Worm (Caenorhabditis elegans) whole organism, late embryonic: ENCODE measurements around the gene rbm-17.

Experiments
- C08G9.2 ChIP-seq: sonication (generic microtip); optimal IDR thresholded peaks from 2 replicates; lab custom pipeline; 2016; ENCODE audit warnings: mild to moderate bottlenecking, missing genetic modification characterization, moderate library complexity, missing compliant biosample characterization
- C38D4.7 ChIP-seq: fragments of 200-800 bp; sonication (Bioruptor generic); optimal IDR thresholded peaks from 2 replicates; lab custom pipeline; 2018; ENCODE audit warnings: mild to moderate bottlenecking, missing genetic modification characterization, moderate library complexity, missing compliant biosample characterization
- F13H6.1 ChIP-seq: sonication (generic microtip); optimal IDR thresholded peaks from 2 replicates; lab custom pipeline; 2016; ENCODE audit warnings: missing genetic modification characterization, missing compliant biosample characterization
- K02D7.2 ChIP-seq: sonication (generic microtip); optimal IDR thresholded peaks from 2 replicates; lab custom pipeline; 2017; ENCODE audit warnings: mild to moderate bottlenecking, missing genetic modification characterization, missing compliant biosample characterization
- T23F11.4 ChIP-seq: fragments of 200-800 bp; sonication (Bioruptor generic); optimal IDR thresholded peaks from 2 replicates; lab custom pipeline; 2018; ENCODE audit warnings: mild to moderate bottlenecking, missing genetic modification characterization, missing compliant biosample characterization
- ceh-14 ChIP-seq: sonication (generic microtip); optimal IDR thresholded peaks from 2 replicates; lab custom pipeline; 2016; ENCODE audit warnings: missing genotype, missing genetic modification characterization, missing compliant biosample characterization
- ceh-18 ChIP-seq: sonication (generic microtip); optimal IDR thresholded peaks from 2 replicates; lab custom pipeline; 2016; ENCODE audit warnings: missing genetic modification characterization, missing compliant biosample characterization
- ceh-19 ChIP-seq: fragments of 200-800 bp; sonication (Bioruptor generic); optimal IDR thresholded peaks from 2 replicates; lab custom pipeline; 2018; ENCODE audit warnings: mild to moderate bottlenecking, missing genetic modification characterization, missing compliant biosample characterization
- ceh-2 ChIP-seq: sonication (generic microtip); optimal IDR thresholded peaks from 2 replicates; lab custom pipeline; 2016; ENCODE audit warnings: missing genotype, missing genetic modification characterization, missing compliant biosample characterization
- ceh-22 ChIP-seq: sonication (generic microtip); optimal IDR thresholded peaks from 2 replicates; lab custom pipeline; 2017; ENCODE audit warnings: missing biosample characterization, missing genetic modification characterization
- ceh-48 ChIP-seq: sonication (generic microtip); optimal IDR thresholded peaks from 2 replicates; lab custom pipeline; 2016; ENCODE audit warnings: missing genetic modification characterization, inconsistent platforms, missing compliant biosample characterization
- che-1 ChIP-seq: sonication (generic microtip); optimal IDR thresholded peaks from 2 replicates; lab custom pipeline; 2016; ENCODE audit warnings: mild to moderate bottlenecking, missing genetic modification characterization, missing compliant biosample characterization
- dve-1 ChIP-seq: sonication (generic microtip); optimal IDR thresholded peaks from 2 replicates; lab custom pipeline; 2017; ENCODE audit warnings: antibody characterized with exemption, mild to moderate bottlenecking, missing genetic modification characterization, missing compliant biosample characterization
- elt-2 ChIP-seq: sonication (generic microtip); optimal IDR thresholded peaks from 2 replicates; lab custom pipeline; 2016; ENCODE audit warnings: missing genetic modification reagents, missing genetic modification characterization, missing compliant biosample characterization
- ets-4 ChIP-seq: sonication (generic microtip); optimal IDR thresholded peaks from 2 replicates; lab custom pipeline; 2016; ENCODE audit warnings: missing genetic modification characterization, missing compliant biosample characterization
- eyg-1 ChIP-seq: sonication (generic microtip); optimal IDR thresholded peaks from 2 replicates; lab custom pipeline; 2016; ENCODE audit warnings: missing genotype, missing genetic modification characterization, missing compliant biosample characterization
- gmeb-2 ChIP-seq: sonication (generic microtip); optimal IDR thresholded peaks from 2 replicates; lab custom pipeline; 2016; ENCODE audit warnings: missing genetic modification characterization, inconsistent platforms, missing compliant biosample characterization
- hlh-13 ChIP-seq: fragments of 200-800 bp; sonication (Bioruptor generic); optimal IDR thresholded peaks from 2 replicates; lab custom pipeline; 2018; ENCODE audit warnings: mild to moderate bottlenecking, missing genetic modification characterization, missing compliant biosample characterization
- mec-3 ChIP-seq: sonication (generic microtip); optimal IDR thresholded peaks from 2 replicates; lab custom pipeline; 2016; ENCODE audit warnings: borderline replicate concordance, missing genetic modification characterization, missing compliant biosample characterization
- odd-2 ChIP-seq: sonication (generic microtip); optimal IDR thresholded peaks from 2 replicates; lab custom pipeline; 2017; ENCODE audit warnings: antibody characterized with exemption, mild to moderate bottlenecking, missing genetic modification characterization, missing compliant biosample characterization
- pag-3 ChIP-seq: sonication (generic microtip); optimal IDR thresholded peaks from 2 replicates; lab custom pipeline; 2016; ENCODE audit warnings: missing compliant biosample characterization, missing genetic modification characterization, borderline replicate concordance
- pha-4 ChIP-seq: fragments of 150-350 bp; optimal IDR thresholded peaks from 2 replicates; lab custom pipeline; 2018; ENCODE audit warnings: missing biosample characterization, missing genetic modification reagents, missing genetic modification characterization
- pros-1 ChIP-seq: fragments of 150-350 bp; optimal IDR thresholded peaks from 2 replicates; lab custom pipeline; 2014; ENCODE audit warnings: missing biosample characterization, missing genetic modification reagents, missing genetic modification characterization
- rnt-1 ChIP-seq: sonication (generic microtip); optimal IDR thresholded peaks from 2 replicates; lab custom pipeline; 2016; ENCODE audit warnings: missing genetic modification characterization, missing compliant biosample characterization
- sox-2 ChIP-seq: fragments of 200-800 bp; sonication (Bioruptor generic); IDR thresholded peaks from 2 replicates; pipeline ENCODE4 v1.3.6; 2022; ENCODE audit warnings: missing genetic modification reagents, missing genetic modification characterization, missing compliant biosample characterization
- syd-9 ChIP-seq: sonication (generic microtip); optimal IDR thresholded peaks from 2 replicates; lab custom pipeline; 2016; ENCODE audit warnings: mild to moderate bottlenecking, missing genetic modification characterization, moderate library complexity, missing compliant biosample characterization
- tbx-2 ChIP-seq: sonication (generic microtip); optimal IDR thresholded peaks from 2 replicates; lab custom pipeline; 2016; ENCODE audit warnings: missing genetic modification characterization, missing compliant biosample characterization
- tbx-7 ChIP-seq: sonication (generic microtip); optimal IDR thresholded peaks from 2 replicates; lab custom pipeline; 2016; ENCODE audit warnings: missing genotype, missing genetic modification characterization, missing compliant biosample characterization
- unc-3 ChIP-seq, 2 experiments: fragments of 200-800 bp in 1 of 2; sonication (Bioruptor generic) in 1 of 2; sonication (generic microtip) in 1 of 2; conservative IDR thresholded peaks in 1 of 2; optimal IDR thresholded peaks in 1 of 2; 2 replicates each; pipeline versions ENCODE4 v1.3.6 to Lab custom; 2016 to 2022; ENCODE audit warnings: missing compliant biosample characterization in 2 of 2, missing genetic modification characterization in 2 of 2, missing genetic modification reagents in 1 of 2
- ztf-16 ChIP-seq: sonication (generic microtip); optimal IDR thresholded peaks from 2 replicates; lab custom pipeline; 2017; ENCODE audit warnings: missing genetic modification characterization, missing compliant biosample characterization

rbm-17 gene

ce11 chrIV:11676054-11676453 lies 37.9 kb downstream of the rbm-17 start, which contains the start of gene inx-9:
TSS of gene inx-9 (plus strand) at chrIV:11676354.
- TF ChIP-seq rnt-1 (tag; lab: Kevin White, UChicago) (no peak), ets-4 (tag; lab: Kevin White, UChicago) (no peak), gmeb-2 (tag; lab: Kevin White, UChicago) (no peak), tbx-2 (tag; lab: Kevin White, UChicago) (no peak), mec-3 (no peak), sox-2 (GFP tag; lab: Robert Waterston, UW) (no peak), ceh-19 (GFP tag; lab: Kevin White, UChicago) (no peak), tbx-7 (no peak), odd-2 (tag; lab: Kevin White, UChicago) (no peak), ztf-16 (tag; lab: Kevin White, UChicago) (no peak), syd-9 (no peak), eyg-1 (tag; lab: Kevin White, UChicago) (no peak), ceh-14 (tag; lab: Kevin White, UChicago) (no peak), T23F11.4 (GFP tag; lab: Kevin White, UChicago) (no peak)

- TF ChIP-seq C38D4.7 (GFP tag; lab: Kevin White, UChicago), result no peak
- no peak for TF ChIP-seq ceh-22 (tag; lab: Kevin White, UChicago)
- no peak for TF ChIP-seq C08G9.2
- no peak for TF ChIP-seq dve-1 (tag; lab: Kevin White, UChicago)
- TF ChIP-seq elt-2 (tag; lab: Kevin White, UChicago), result no peak
- TF ChIP-seq pros-1 (tag; lab: Kevin White, UChicago), result no peak
- no peak for TF ChIP-seq ceh-2 (tag; lab: Kevin White, UChicago)
- TF ChIP-seq K02D7.2 (tag; lab: Kevin White, UChicago), result no peak
- TF ChIP-seq ceh-14 (tag; lab: Kevin White, UChicago), result no peak
These were observed 43.8 kb downstream of the rbm-17 start, which contains the start of gene ZK792.4 for ce11 chrIV:11681905-11682304. TSS of gene ZK792.4 (minus strand) at chrIV:11682005.

ce11 chrIV:11688018-11688417 lies 49.9 kb downstream of the rbm-17 start, which contains the start of gene ZK792.5:
TSS of gene ZK792.5 (minus strand) at chrIV:11688118.
- no peak for TF ChIP-seq eyg-1 (tag; lab: Kevin White, UChicago)
- no peak for TF ChIP-seq pag-3 (tag; lab: Kevin White, UChicago)
- no peak for TF ChIP-seq che-1 (tag; lab: Kevin White, UChicago)
- no peak for TF ChIP-seq ceh-18 (tag; lab: Kevin White, UChicago)
- TF ChIP-seq hlh-13, result no peak
- TF ChIP-seq pha-4 (tag; lab: Kevin White, UChicago), result no peak
- no peak for TF ChIP-seq F13H6.1
- TF ChIP-seq K02D7.2 (tag; lab: Kevin White, UChicago), result no peak
- TF ChIP-seq ztf-16 (tag; lab: Kevin White, UChicago), result no peak
- TF ChIP-seq odd-2 (tag; lab: Kevin White, UChicago), result no peak
- TF ChIP-seq ceh-48 (tag; lab: Kevin White, UChicago), result no peak
- TF ChIP-seq unc-3 (GFP tag; conservative IDR thresholded peaks at IDR 0.05; lab: Robert Waterston, UW), result no peak
- no peak for TF ChIP-seq unc-3 (tag; optimal IDR thresholded peaks at IDR 0.05; lab: Kevin White, UChicago)
